Worm (Caenorhabditis elegans) whole organism, L4 larva: Measurements from ENCODE around the gene klf-1.

ENCODE experiments used
- F10B5.3 ChIP-seq: sonication (generic microtip); optimal IDR thresholded peaks from 2 replicates; lab custom pipeline; 2016; ENCODE audit warnings: mild to moderate bottlenecking, missing genetic modification characterization, missing compliant biosample characterization
- F26F4.8 ChIP-seq: fragments of 200-800 bp; sonication (Bioruptor generic); conservative IDR thresholded peaks from 2 replicates; pipeline ENCODE4 v1.3.6; 2022; ENCODE audit warnings: missing genetic modification characterization, missing compliant biosample characterization
- F37D6.2 ChIP-seq: sonication (generic microtip); optimal IDR thresholded peaks from 2 replicates; lab custom pipeline; 2016; ENCODE audit warnings: mild to moderate bottlenecking, missing genetic modification characterization, missing compliant biosample characterization
- F44E2.7 ChIP-seq: fragments of 200-800 bp; sonication (Bioruptor generic); IDR thresholded peaks from 2 replicates; pipeline ENCODE4 v2.1.2; 2022; ENCODE audit warnings: missing genetic modification characterization, missing compliant biosample characterization
- Y48G9A.11 ChIP-seq: fragments of 200-800 bp; sonication (Bioruptor generic); IDR thresholded peaks from 2 replicates; pipeline ENCODE4 v1.3.6; 2022; ENCODE audit warnings: missing genetic modification reagents, missing genetic modification characterization, missing compliant biosample characterization
- Y5F2A.4 ChIP-seq: fragments of 200-800 bp; sonication (Bioruptor generic); optimal IDR thresholded peaks from 2 replicates; lab custom pipeline; 2018; ENCODE audit warnings: mild to moderate bottlenecking, missing genetic modification characterization, missing compliant biosample characterization
- ZK337.2 ChIP-seq: fragments of 200-800 bp; sonication (Bioruptor generic); IDR thresholded peaks from 2 replicates; pipeline ENCODE4 v1.3.6; 2022; ENCODE audit warnings: missing genetic modification reagents, missing genetic modification characterization, missing compliant biosample characterization
- ZK546.5 ChIP-seq, 2 experiments: sonication (generic microtip); optimal IDR thresholded peaks; 2 replicates each; lab custom pipeline; 2017; ENCODE audit warnings: missing biosample characterization in 2 of 2, missing genetic modification characterization in 2 of 2
- aha-1 ChIP-seq: fragments of 150-350 bp; peaks from one replicate; lab custom pipeline; 2014; ENCODE audit warnings: missing biosample characterization, missing genetic modification characterization
- aly-2 ChIP-seq: sonication (generic microtip); optimal IDR thresholded peaks from 2 replicates; lab custom pipeline; 2018; ENCODE audit warnings: missing biosample characterization, missing genetic modification characterization
- ama-1 ChIP-seq: fragments of 150-350 bp; optimal IDR thresholded peaks from 2 replicates; lab custom pipeline; 2014; ENCODE audit warnings: inconsistent platforms, mixed read lengths
- arid-1 ChIP-seq: fragments of 200-800 bp; sonication (Bioruptor generic); conservative IDR thresholded peaks from 2 replicates; pipeline ENCODE4 v1.3.6; 2022; ENCODE audit warnings: missing genetic modification reagents, missing genetic modification characterization, missing compliant biosample characterization
- ceh-20 ChIP-seq: fragments of 200-800 bp; sonication (Bioruptor generic); IDR thresholded peaks from 2 replicates; pipeline ENCODE4 v1.3.6; 2022; ENCODE audit warnings: missing genetic modification reagents, missing genetic modification characterization, missing compliant biosample characterization
- cey-2 ChIP-seq: sonication (generic microtip); optimal IDR thresholded peaks from 3 replicates; lab custom pipeline; 2017; ENCODE audit warnings: missing genetic modification characterization, mild to moderate bottlenecking, missing compliant biosample characterization, antibody characterized with exemption, borderline replicate concordance; ENCODE audit not compliant: insufficient read depth
- dmd-6 ChIP-seq: fragments of 200-800 bp; sonication (Bioruptor generic); IDR thresholded peaks from 2 replicates; pipeline ENCODE4 v1.3.6; 2022; ENCODE audit warnings: missing genetic modification reagents, missing genetic modification characterization, missing compliant biosample characterization
- dmd-8 ChIP-seq: fragments of 200-800 bp; sonication (Bioruptor generic); IDR thresholded peaks from 2 replicates; pipeline ENCODE4 v1.3.6; 2022; ENCODE audit warnings: missing genetic modification characterization, missing compliant biosample characterization
- dve-1 ChIP-seq: sonication (generic microtip); optimal IDR thresholded peaks from 2 replicates; lab custom pipeline; 2017; ENCODE audit warnings: antibody characterized with exemption, mild to moderate bottlenecking, missing genetic modification characterization, missing compliant biosample characterization; ENCODE audit not compliant: insufficient read depth
- egl-43 ChIP-seq: fragments of 200-800 bp; sonication (Bioruptor generic); IDR thresholded peaks from 2 replicates; pipeline ENCODE4 v1.3.6; 2022; ENCODE audit warnings: missing genetic modification reagents, missing genetic modification characterization, missing compliant biosample characterization
- hlh-11 ChIP-seq: fragments of 200-800 bp; sonication (Bioruptor generic); optimal IDR thresholded peaks from 2 replicates; lab custom pipeline; 2018; ENCODE audit warnings: mild to moderate bottlenecking, missing genetic modification characterization, missing compliant biosample characterization
- jun-1 ChIP-seq: fragments of 150-350 bp; optimal IDR thresholded peaks from 2 replicates; lab custom pipeline; 2014; ENCODE audit warnings: missing biosample characterization, missing genetic modification reagents, missing genetic modification characterization
- lir-3 ChIP-seq: sonication (generic microtip); optimal IDR thresholded peaks from 2 replicates; lab custom pipeline; 2016; ENCODE audit warnings: mild to moderate bottlenecking, missing genetic modification characterization, missing compliant biosample characterization
- lsy-2 ChIP-seq, 2 experiments: fragments of 150-350 bp in 1 of 2; sonication (generic microtip) in 1 of 2; optimal IDR thresholded peaks; 2 replicates each; lab custom pipeline; 2014 to 2017; ENCODE audit warnings: missing biosample characterization in 2 of 2, missing genetic modification characterization in 2 of 2
- madf-5 ChIP-seq, 2 experiments: fragments of 200-800 bp; sonication (Bioruptor generic); IDR thresholded peaks; 2 replicates each; pipeline ENCODE4 v1.3.6; 2022; ENCODE audit warnings: missing compliant biosample characterization in 2 of 2, missing genetic modification characterization in 2 of 2
- madf-9 ChIP-seq: fragments of 200-800 bp; sonication (Bioruptor generic); conservative IDR thresholded peaks from 2 replicates; pipeline ENCODE4 v1.3.6; 2022; ENCODE audit warnings: missing genetic modification reagents, missing genetic modification characterization, missing compliant biosample characterization
- mdl-1 ChIP-seq, 2 experiments: fragments of 150-350 bp in 1 of 2; sonication (generic microtip) in 1 of 2; optimal IDR thresholded peaks; 2 replicates each; lab custom pipeline; 2014 to 2017; ENCODE audit warnings: missing biosample characterization in 2 of 2, missing genetic modification characterization in 2 of 2
- mep-1 ChIP-seq: fragments of 150-350 bp; sonication (generic microtip); optimal IDR thresholded peaks from 3 replicates; lab custom pipeline; 2014; ENCODE audit warnings: missing biosample characterization, missing genetic modification characterization
- mxl-2 ChIP-seq: fragments of 200-800 bp; sonication (Bioruptor generic); conservative IDR thresholded peaks from 2 replicates; pipeline ENCODE4 v1.3.6; 2022; ENCODE audit warnings: missing genetic modification reagents, missing genetic modification characterization, missing compliant biosample characterization
- mxl-3 ChIP-seq: fragments of 200-800 bp; sonication (Bioruptor generic); optimal IDR thresholded peaks from 2 replicates; lab custom pipeline; 2018; ENCODE audit warnings: mild to moderate bottlenecking, missing genetic modification characterization, missing compliant biosample characterization
- nhr-102 ChIP-seq: sonication (generic microtip); optimal IDR thresholded peaks from 2 replicates; lab custom pipeline; 2016; ENCODE audit warnings: mild to moderate bottlenecking, missing genetic modification characterization, moderate library complexity, missing compliant biosample characterization
- nhr-111 ChIP-seq: fragments of 200-800 bp; sonication (Bioruptor generic); optimal IDR thresholded peaks from 2 replicates; lab custom pipeline; 2018; ENCODE audit warnings: mild to moderate bottlenecking, missing genetic modification characterization, missing compliant biosample characterization
- nhr-237 ChIP-seq: sonication (generic microtip); optimal IDR thresholded peaks from 2 replicates; lab custom pipeline; 2017; ENCODE audit warnings: missing biosample characterization, missing genetic modification characterization
- nhr-28 ChIP-seq: fragments of 150-350 bp; optimal IDR thresholded peaks from 2 replicates; lab custom pipeline; 2014; ENCODE audit warnings: missing biosample characterization, missing genetic modification characterization
- nhr-6 ChIP-seq: fragments of 150-350 bp; optimal IDR thresholded peaks from 2 replicates; lab custom pipeline; 2014; ENCODE audit warnings: missing biosample characterization, missing genetic modification characterization
- php-3 ChIP-seq: fragments of 200-800 bp; sonication (Bioruptor generic); IDR thresholded peaks from 2 replicates; pipeline ENCODE4 v1.3.6; 2022; ENCODE audit warnings: missing genetic modification reagents, missing genetic modification characterization, missing compliant biosample characterization
- rbr-2 ChIP-seq: sonication (generic microtip); optimal IDR thresholded peaks from 2 replicates; lab custom pipeline; 2016; ENCODE audit warnings: missing genotype, missing genetic modification characterization, missing compliant biosample characterization
- saeg-2 ChIP-seq: fragments of 200-800 bp; sonication (Bioruptor generic); IDR thresholded peaks from 2 replicates; pipeline ENCODE4 v1.3.6; 2022; ENCODE audit warnings: missing genetic modification reagents, missing genetic modification characterization, missing compliant biosample characterization
- set-16 ChIP-seq: fragments of 200-800 bp; sonication (Bioruptor generic); IDR thresholded peaks from 2 replicates; pipeline ENCODE4 v1.3.6; 2022; ENCODE audit warnings: missing genetic modification reagents, missing genetic modification characterization, missing compliant biosample characterization
- snpc-4 ChIP-seq: fragments of 150-350 bp; optimal IDR thresholded peaks from 2 replicates; lab custom pipeline; 2014; ENCODE audit warnings: missing biosample characterization, missing genetic modification characterization
- tra-1 ChIP-seq: fragments of 200-800 bp; sonication (Bioruptor generic); IDR thresholded peaks from 2 replicates; pipeline ENCODE4 v1.3.6; 2022; ENCODE audit warnings: missing genetic modification reagents, missing genetic modification characterization, missing compliant biosample characterization
- unc-130 ChIP-seq: sonication (generic microtip); optimal IDR thresholded peaks from 2 replicates; lab custom pipeline; 2016; ENCODE audit warnings: missing genetic modification reagents, missing genetic modification characterization, missing compliant biosample characterization
- unc-39 ChIP-seq: sonication (generic microtip); optimal IDR thresholded peaks from 2 replicates; lab custom pipeline; 2017; ENCODE audit warnings: missing biosample characterization, missing genetic modification characterization
- vab-7 ChIP-seq: fragments of 200-800 bp; sonication (Bioruptor generic); IDR thresholded peaks from 2 replicates; pipeline ENCODE4 v1.3.6; 2022; ENCODE audit warnings: missing genetic modification reagents, missing genetic modification characterization, missing compliant biosample characterization
- zag-1 ChIP-seq: fragments of 150-350 bp; optimal IDR thresholded peaks from 2 replicates; lab custom pipeline; 2014; ENCODE audit warnings: missing biosample characterization, missing genetic modification characterization
- zfp-3 ChIP-seq: fragments of 200-800 bp; sonication (Bioruptor generic); conservative IDR thresholded peaks from 2 replicates; pipeline ENCODE4 v1.3.6; 2022; ENCODE audit warnings: missing genetic modification reagents, missing genetic modification characterization, missing compliant biosample characterization
- ztf-7 ChIP-seq: fragments of 150-350 bp; optimal IDR thresholded peaks from 2 replicates; lab custom pipeline; 2014; ENCODE audit warnings: missing biosample characterization, missing genetic modification characterization

klf-1 gene

DNA sequence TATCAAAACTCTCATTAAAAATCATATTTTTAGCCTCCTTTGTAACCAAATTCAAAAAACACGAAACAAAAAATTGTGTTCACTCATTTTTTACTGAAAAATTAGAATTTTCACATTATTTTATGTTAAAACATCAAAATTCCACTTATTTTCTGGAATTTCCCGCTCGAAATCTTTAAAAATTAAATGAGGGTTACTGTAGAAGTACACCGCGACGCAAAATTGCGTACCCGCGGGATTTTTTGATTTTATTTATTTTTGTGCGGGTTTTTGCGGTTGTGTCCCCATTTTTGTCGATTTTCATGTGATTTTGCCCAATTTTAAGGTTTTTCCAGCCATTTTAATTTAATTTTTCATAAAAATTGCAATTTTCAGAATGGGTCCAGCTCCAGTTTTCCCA, 16.3 kb upstream of the klf-1 start:
- TF ChIP-seq unc-130 (GFP tag; lab: Kevin White, UChicago) (peak; percentile 41), mep-1 (no peak)
- TF ChIP-seq, all 104 proteins: peak for 1

DNA sequence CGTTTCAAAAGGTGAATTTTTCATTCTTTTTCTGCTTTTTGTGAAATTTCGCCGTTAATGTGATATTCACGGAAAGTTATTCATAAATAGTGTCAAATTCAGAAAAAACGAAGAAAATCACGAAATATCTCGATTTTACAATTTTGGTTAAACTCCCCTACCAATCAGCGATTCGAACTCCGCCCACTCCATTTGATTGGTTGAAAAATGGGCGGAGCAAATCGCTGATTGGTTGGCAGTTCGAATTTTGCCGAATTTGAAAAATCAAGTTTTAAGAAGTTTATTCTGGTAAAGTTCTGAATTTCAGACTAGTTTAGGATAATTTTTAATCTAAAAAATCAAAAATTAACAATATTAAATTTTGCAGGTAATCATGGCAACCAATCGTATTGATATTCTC, 9.9 kb upstream of the klf-1 start:
- TF ChIP-seq ZK546.5 (tag; optimal IDR thresholded peaks at IDR 0.05; lab: Kevin White, UChicago) (no peak), Y5F2A.4 (GFP tag; lab: Kevin White, UChicago) (no peak)

DNA sequence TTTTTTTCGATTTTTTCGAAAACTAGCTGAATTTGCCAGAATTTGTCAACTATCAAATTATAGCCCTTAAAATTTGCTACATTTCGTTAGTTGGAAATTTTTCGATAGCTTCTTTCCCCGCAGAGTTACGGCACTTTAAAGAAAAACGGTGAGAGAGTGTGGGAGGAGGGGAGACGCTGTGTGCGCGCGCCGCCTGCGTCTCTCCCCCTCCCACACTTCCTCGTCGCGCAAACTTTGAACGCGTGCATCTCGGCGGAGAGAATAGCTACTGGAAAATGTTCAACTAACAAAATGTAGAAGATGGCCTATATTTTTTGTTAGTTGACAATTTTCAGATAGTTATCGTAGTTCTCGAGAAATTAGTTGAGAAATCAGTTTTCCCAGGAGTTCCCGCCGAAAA, 8.0 kb upstream of the klf-1 start:
- TF ChIP-seq php-3 (GFP tag; lab: Robert Waterston, UW) (no peak), F26F4.8 (no peak), dmd-8 (GFP tag; lab: Robert Waterston, UW) (no peak), F10B5.3 (tag; lab: Kevin White, UChicago) (no peak), mdl-1 (tag; optimal IDR thresholded peaks at IDR 0.05; lab: Kevin White, UChicago) (no peak), unc-39 (tag; lab: Kevin White, UChicago) (no peak), zag-1 (tag; lab: Kevin White, UChicago) (no peak), ZK337.2 (GFP tag; lab: Robert Waterston, UW) (no peak), arid-1 (GFP tag; lab: Robert Waterston, UW) (no peak), ceh-20 (no peak), tra-1 (GFP tag; lab: Robert Waterston, UW) (no peak), nhr-111 (GFP tag; lab: Kevin White, UChicago) (no peak), jun-1 (tag; lab: Kevin White, UChicago) (no peak), saeg-2 (no peak), nhr-102 (tag; lab: Kevin White, UChicago) (no peak), cey-2 (no peak), set-16 (GFP tag; lab: Robert Waterston, UW) (no peak), ztf-7 (no peak)

DNA sequence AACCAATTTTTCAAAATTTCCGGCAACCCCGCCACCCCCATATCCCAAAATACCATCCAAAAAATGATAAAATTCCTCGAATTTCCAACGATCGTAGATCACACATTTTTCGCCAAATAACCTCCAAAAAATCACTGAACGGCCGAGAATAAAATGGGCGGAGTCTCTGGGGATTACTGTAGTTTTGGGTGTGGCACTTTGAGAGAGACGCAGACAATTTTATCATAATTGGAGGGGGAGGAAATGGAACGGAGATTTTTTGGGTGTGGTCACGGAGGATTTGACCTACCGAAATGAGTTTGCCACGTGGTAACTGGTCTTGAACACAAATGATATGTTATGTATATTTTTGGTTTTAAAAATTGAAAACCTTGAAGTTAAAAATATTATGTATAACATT, 6.2 kb upstream of the klf-1 start:
- TF ChIP-seq ZK337.2 (GFP tag; lab: Robert Waterston, UW) (no peak), hlh-11 (tag; lab: Kevin White, UChicago) (peak; percentile 34), madf-9 (no peak), aly-2 (tag; lab: Kevin White, UChicago) (no peak), Y5F2A.4 (GFP tag; lab: Kevin White, UChicago) (no peak), ama-1 (no peak), mxl-3 (GFP tag; lab: Kevin White, UChicago) (peak; percentile 19), F37D6.2 (tag; lab: Kevin White, UChicago) (no peak), lsy-2 (tag; optimal IDR thresholded peaks at IDR 0.05; lab: Kevin White, UChicago) (peak in 1 of 2 experiments; percentile 70), tra-1 (GFP tag; lab: Robert Waterston, UW) (no peak), dve-1 (no peak), mdl-1 (tag; optimal IDR thresholded peaks at IDR 0.05; lab: Kevin White, UChicago) (peak in 1 of 2 experiments; percentile 23), nhr-6 (tag; lab: Kevin White, UChicago) (no peak), madf-5 (GFP tag; IDR thresholded peaks at IDR 0.05; lab: Robert Waterston, UW) (no peak), saeg-2 (no peak), nhr-28 (tag; lab: Kevin White, UChicago) (peak; percentile 54), Y48G9A.11 (GFP tag; lab: Robert Waterston, UW) (no peak), zfp-3 (no peak), mxl-2 (GFP tag; lab: Robert Waterston, UW) (no peak), aha-1 (tag; lab: Kevin White, UChicago) (no peak), F44E2.7 (no peak), dmd-8 (GFP tag; lab: Robert Waterston, UW) (no peak), rbr-2 (tag; lab: Kevin White, UChicago) (no peak), nhr-237 (tag; lab: Kevin White, UChicago) (no peak), egl-43 (GFP tag; lab: Robert Waterston, UW) (no peak), lir-3 (no peak), vab-7 (GFP tag; lab: Robert Waterston, UW) (no peak), dmd-6 (GFP tag; lab: Robert Waterston, UW) (no peak), snpc-4 (tag; lab: Kevin White, UChicago) (no peak)
